Worm (Caenorhabditis elegans) whole organism, young adult: ENCODE results near the gene grd-8.

ENCODE experiments used
- C06A6.2 ChIP-seq: fragments of 200-800 bp; sonication (Bioruptor generic); conservative IDR thresholded peaks from 2 replicates; pipeline ENCODE4 v1.3.6; 2022; ENCODE audit warnings: missing genetic modification characterization, missing compliant biosample characterization
- F37B4.10 ChIP-seq: fragments of 200-800 bp; sonication (Bioruptor generic); IDR thresholded peaks from 2 replicates; pipeline ENCODE4 v1.3.6; 2022; ENCODE audit warnings: missing genetic modification characterization, missing compliant biosample characterization
- T07F8.4 ChIP-seq: sonication (generic microtip); optimal IDR thresholded peaks from 2 replicates; lab custom pipeline; 2016; ENCODE audit warnings: mild to moderate bottlenecking, missing genetic modification characterization, moderate library complexity, missing compliant biosample characterization
- T26A5.8 ChIP-seq: sonication (generic microtip); optimal IDR thresholded peaks from 2 replicates; lab custom pipeline; 2016; ENCODE audit warnings: missing genetic modification characterization, missing compliant biosample characterization
- Y53F4B.3 ChIP-seq: fragments of 200-800 bp; sonication (Bioruptor generic); IDR thresholded peaks from 2 replicates; pipeline ENCODE4 v1.3.6; 2022; ENCODE audit warnings: missing genetic modification reagents, missing genetic modification characterization, missing compliant biosample characterization
- Y53G8AR.9 ChIP-seq: fragments of 200-800 bp; sonication (Bioruptor generic); conservative IDR thresholded peaks from 2 replicates; pipeline ENCODE4 v1.3.6; 2022; ENCODE audit warnings: missing genetic modification reagents, missing genetic modification characterization, missing compliant biosample characterization
- Y56A3A.18 ChIP-seq: fragments of 200-800 bp; sonication (Bioruptor generic); IDR thresholded peaks from 2 replicates; pipeline ENCODE4 v1.3.6; 2022; ENCODE audit warnings: missing genetic modification reagents, missing genetic modification characterization, missing compliant biosample characterization
- aptf-3 ChIP-seq: fragments of 200-800 bp; sonication (Bioruptor generic); IDR thresholded peaks from 2 replicates; pipeline ENCODE4 v1.3.6; 2022; ENCODE audit warnings: missing genetic modification characterization, missing compliant biosample characterization
- athp-1 ChIP-seq: sonication (generic microtip); optimal IDR thresholded peaks from 2 replicates; lab custom pipeline; 2017; ENCODE audit warnings: mild to moderate bottlenecking, missing genetic modification characterization, missing compliant biosample characterization
- bed-1 ChIP-seq: fragments of 200-800 bp; sonication (Bioruptor generic); IDR thresholded peaks from 2 replicates; pipeline ENCODE4 v1.3.6; 2022; ENCODE audit warnings: missing genetic modification reagents, missing genetic modification characterization, missing compliant biosample characterization
- cebp-1 ChIP-seq, 2 experiments: fragments of 200-800 bp in 1 of 2; sonication (Bioruptor generic) in 1 of 2; sonication (generic microtip) in 1 of 2; IDR thresholded peaks in 1 of 2; optimal IDR thresholded peaks in 1 of 2; 2 replicates each; pipeline versions ENCODE4 v1.3.6 to Lab custom; 2017 to 2022; ENCODE audit warnings: missing compliant biosample characterization in 2 of 2, missing genetic modification characterization in 2 of 2, mild to moderate bottlenecking in 1 of 2, missing genetic modification reagents in 1 of 2, moderate library complexity in 1 of 2
- ceh-100 ChIP-seq: fragments of 200-800 bp; sonication (Bioruptor generic); IDR thresholded peaks from 2 replicates; pipeline ENCODE4 v1.3.6; 2022; ENCODE audit warnings: missing genetic modification reagents, missing genetic modification characterization, missing compliant biosample characterization
- ceh-79 ChIP-seq: sonication (generic microtip); optimal IDR thresholded peaks from 2 replicates; lab custom pipeline; 2017; ENCODE audit warnings: mild to moderate bottlenecking, missing genetic modification characterization, missing compliant biosample characterization
- ceh-91 ChIP-seq: fragments of 200-800 bp; sonication (Bioruptor generic); IDR thresholded peaks from 2 replicates; pipeline ENCODE4 v1.3.6; 2022; ENCODE audit warnings: missing genetic modification reagents, missing genetic modification characterization, missing compliant biosample characterization
- die-1 ChIP-seq: sonication (generic microtip); optimal IDR thresholded peaks from 2 replicates; lab custom pipeline; 2016; ENCODE audit warnings: missing genotype, mild to moderate bottlenecking, missing genetic modification characterization, missing compliant biosample characterization
- dpff-1 ChIP-seq: sonication (generic microtip); optimal IDR thresholded peaks from 2 replicates; lab custom pipeline; 2017; ENCODE audit warnings: mild to moderate bottlenecking, missing genetic modification characterization, missing compliant biosample characterization
- dpl-1 ChIP-seq: fragments of 150-350 bp; optimal IDR thresholded peaks from 2 replicates; lab custom pipeline; 2014; ENCODE audit warnings: missing biosample characterization, missing genetic modification reagents, missing genetic modification characterization
- efl-1 ChIP-seq: fragments of 150-350 bp; optimal IDR thresholded peaks from 2 replicates; lab custom pipeline; 2014; ENCODE audit warnings: missing biosample characterization, missing genetic modification reagents, missing genetic modification characterization
- egl-18 ChIP-seq: fragments of 200-800 bp; sonication (Bioruptor generic); IDR thresholded peaks from 2 replicates; pipeline ENCODE4 v1.3.6; 2022; ENCODE audit warnings: missing genetic modification reagents, missing genetic modification characterization, missing compliant biosample characterization
- egrh-3 ChIP-seq: fragments of 200-800 bp; sonication (Bioruptor generic); IDR thresholded peaks from 2 replicates; pipeline ENCODE4 v1.3.6; 2022; ENCODE audit warnings: missing genetic modification reagents, missing genetic modification characterization, missing compliant biosample characterization
- fkh-3 ChIP-seq: sonication (generic microtip); optimal IDR thresholded peaks from 2 replicates; lab custom pipeline; 2016; ENCODE audit warnings: mild to moderate bottlenecking, missing genetic modification characterization, missing compliant biosample characterization
- gei-17 ChIP-seq: fragments of 200-800 bp; sonication (Bioruptor generic); optimal IDR thresholded peaks from 2 replicates; lab custom pipeline; 2018; ENCODE audit warnings: mild to moderate bottlenecking, missing genetic modification characterization, missing compliant biosample characterization
- hlh-12 ChIP-seq: sonication (generic microtip); optimal IDR thresholded peaks from 2 replicates; lab custom pipeline; 2016; ENCODE audit warnings: missing genetic modification characterization, missing compliant biosample characterization
- hlh-26 ChIP-seq: fragments of 200-800 bp; sonication (Bioruptor generic); conservative IDR thresholded peaks from 2 replicates; pipeline ENCODE4 v1.3.6; 2022; ENCODE audit warnings: missing genetic modification reagents, missing genetic modification characterization, missing compliant biosample characterization
- hrde-1 ChIP-seq: sonication (generic microtip); optimal IDR thresholded peaks from 2 replicates; lab custom pipeline; 2016; ENCODE audit warnings: missing genetic modification characterization, mild to moderate bottlenecking, missing compliant biosample characterization, moderate library complexity, missing genotype, missing genetic modification reagents, borderline replicate concordance
- let-526 ChIP-seq: fragments of 200-800 bp; sonication (Bioruptor generic); IDR thresholded peaks from 2 replicates; pipeline ENCODE4 v1.3.6; 2022; ENCODE audit warnings: missing genetic modification reagents, missing genetic modification characterization, missing compliant biosample characterization
- let-607 ChIP-seq, 2 experiments: fragments of 200-800 bp in 1 of 2; sonication (Bioruptor generic) in 1 of 2; sonication (generic microtip) in 1 of 2; optimal IDR thresholded peaks; 2 replicates each; lab custom pipeline; 2016 to 2018; ENCODE audit warnings: mild to moderate bottlenecking in 2 of 2, missing compliant biosample characterization in 2 of 2, missing genetic modification characterization in 2 of 2, moderate library complexity in 2 of 2, missing genotype in 1 of 2
- lin-26 ChIP-seq: fragments of 200-800 bp; sonication (Bioruptor generic); IDR thresholded peaks from 2 replicates; pipeline ENCODE4 v1.3.6; 2022; ENCODE audit warnings: missing genetic modification reagents, missing genetic modification characterization, missing compliant biosample characterization
- lin-40 ChIP-seq: sonication (generic microtip); optimal IDR thresholded peaks from 2 replicates; lab custom pipeline; 2016; ENCODE audit warnings: missing genetic modification characterization, mild to moderate bottlenecking, missing compliant biosample characterization, missing genotype, missing genetic modification reagents
- lir-1 ChIP-seq: fragments of 200-800 bp; sonication (Bioruptor generic); conservative IDR thresholded peaks from 2 replicates; pipeline ENCODE4 v1.3.6; 2022; ENCODE audit warnings: missing genetic modification reagents, missing genetic modification characterization, missing compliant biosample characterization
- lsl-1 ChIP-seq: fragments of 200-800 bp; sonication (Bioruptor generic); optimal IDR thresholded peaks from 2 replicates; lab custom pipeline; 2018; ENCODE audit warnings: mild to moderate bottlenecking, missing genetic modification characterization, moderate library complexity, missing compliant biosample characterization
- madf-3 ChIP-seq: fragments of 200-800 bp; sonication (Bioruptor generic); IDR thresholded peaks from 2 replicates; pipeline ENCODE4 v1.3.6; 2022; ENCODE audit warnings: missing genetic modification reagents, missing genetic modification characterization, missing compliant biosample characterization
- madf-6 ChIP-seq: fragments of 200-800 bp; sonication (Bioruptor generic); IDR thresholded peaks from 2 replicates; pipeline ENCODE4 v1.3.6; 2022; ENCODE audit warnings: missing genetic modification reagents, missing genetic modification characterization, missing compliant biosample characterization
- mcd-1 ChIP-seq: fragments of 200-800 bp; sonication (Bioruptor generic); IDR thresholded peaks from 2 replicates; pipeline ENCODE4 v1.3.6; 2022; ENCODE audit warnings: missing genetic modification reagents, missing genetic modification characterization, missing compliant biosample characterization
- nhr-120 ChIP-seq: fragments of 200-800 bp; sonication (Bioruptor generic); IDR thresholded peaks from 2 replicates; pipeline ENCODE4 v1.3.6; 2022; ENCODE audit warnings: missing genetic modification characterization, missing compliant biosample characterization
- nhr-27 ChIP-seq: fragments of 200-800 bp; sonication (Bioruptor generic); optimal IDR thresholded peaks from 2 replicates; lab custom pipeline; 2018; ENCODE audit warnings: mild to moderate bottlenecking, missing genetic modification characterization, moderate library complexity, missing compliant biosample characterization
- nhr-80 ChIP-seq: sonication (generic microtip); optimal IDR thresholded peaks from 2 replicates; lab custom pipeline; 2016; ENCODE audit warnings: missing genetic modification characterization, missing compliant biosample characterization
- pbrm-1 ChIP-seq: fragments of 200-800 bp; sonication (Bioruptor generic); IDR thresholded peaks from 2 replicates; pipeline ENCODE4 v1.3.6; 2022; ENCODE audit warnings: missing genetic modification reagents, missing genetic modification characterization, missing compliant biosample characterization
- snpc-1.1 ChIP-seq: sonication (generic microtip); optimal IDR thresholded peaks from 2 replicates; lab custom pipeline; 2017; ENCODE audit warnings: missing genetic modification characterization, mild to moderate bottlenecking, missing compliant biosample characterization, antibody characterized with exemption, moderate library complexity, missing genotype, missing genetic modification reagents; ENCODE audit not compliant: insufficient read depth
- somi-1 ChIP-seq: fragments of 200-800 bp; sonication (Bioruptor generic); optimal IDR thresholded peaks from 2 replicates; lab custom pipeline; 2018; ENCODE audit warnings: mild to moderate bottlenecking, missing genetic modification characterization, missing compliant biosample characterization
- sptf-2 ChIP-seq: fragments of 200-800 bp; sonication (Bioruptor generic); optimal IDR thresholded peaks from 2 replicates; lab custom pipeline; 2018; ENCODE audit warnings: mild to moderate bottlenecking, missing genetic modification characterization, missing compliant biosample characterization
- tbx-9 ChIP-seq: sonication (generic microtip); optimal IDR thresholded peaks from 2 replicates; lab custom pipeline; 2016; ENCODE audit warnings: borderline replicate concordance, missing genetic modification characterization, inconsistent platforms, missing compliant biosample characterization
- unc-130 ChIP-seq: sonication (generic microtip); optimal IDR thresholded peaks from 2 replicates; lab custom pipeline; 2016; ENCODE audit warnings: missing genetic modification reagents, missing genetic modification characterization, missing compliant biosample characterization
- xnd-1 ChIP-seq: sonication (generic microtip); optimal IDR thresholded peaks from 2 replicates; lab custom pipeline; 2016; ENCODE audit warnings: missing genotype, missing genetic modification reagents, missing genetic modification characterization, missing compliant biosample characterization
- ztf-22 ChIP-seq: fragments of 200-800 bp; sonication (Bioruptor generic); optimal IDR thresholded peaks from 2 replicates; lab custom pipeline; 2018; ENCODE audit warnings: mild to moderate bottlenecking, missing genetic modification characterization, moderate library complexity, missing compliant biosample characterization
- ztf-26 ChIP-seq: sonication (generic microtip); optimal IDR thresholded peaks from 2 replicates; lab custom pipeline; 2017; ENCODE audit warnings: missing genetic modification characterization, missing compliant biosample characterization
- ztf-28 ChIP-seq: fragments of 200-800 bp; sonication (Bioruptor generic); IDR thresholded peaks from 2 replicates; pipeline ENCODE4 v1.3.6; 2022; ENCODE audit warnings: missing genetic modification reagents, missing genetic modification characterization, missing compliant biosample characterization

The grd-8 gene

DNA sequence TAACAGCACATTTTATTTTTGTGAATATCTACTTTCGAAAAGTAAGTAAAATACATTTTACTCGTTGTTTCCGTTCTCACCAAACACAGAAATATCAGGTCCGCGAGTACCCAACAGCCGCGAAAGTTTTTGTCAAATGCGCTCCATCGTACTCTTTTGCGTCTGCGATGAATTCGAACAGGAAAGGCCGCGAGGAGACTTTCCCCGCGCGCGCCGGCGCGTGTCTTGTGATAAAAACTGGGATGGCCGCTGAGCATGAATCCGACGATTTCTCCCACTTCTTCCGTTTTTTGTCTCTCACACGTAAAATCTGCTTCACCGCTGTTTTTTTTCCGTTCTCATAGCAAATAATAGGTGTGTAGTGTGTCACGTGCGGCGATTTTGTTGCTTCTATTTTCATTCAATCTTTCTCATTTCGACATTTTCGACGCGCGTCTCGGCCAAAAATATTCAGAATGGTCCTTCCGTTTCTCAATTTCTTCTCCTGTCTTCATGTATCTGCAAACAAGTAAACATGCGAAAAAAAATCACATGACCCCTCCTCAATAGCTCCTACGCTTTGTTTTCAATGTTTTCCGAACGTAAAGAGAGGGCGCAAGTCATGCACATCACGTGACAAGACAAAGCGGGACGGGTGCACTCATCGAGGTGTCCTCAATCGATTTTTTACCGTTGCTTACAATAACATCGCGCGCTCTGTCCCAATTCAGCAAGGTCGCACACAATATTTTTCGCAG is 38.1 kb upstream of the grd-8 start, which contains the start of gene uvs-1 (continued):
- no peak for TF ChIP-seq unc-130 (GFP tag; lab: Kevin White, UChicago)
- TF ChIP-seq egl-18 (GFP tag; lab: Robert Waterston, UW): no peak
- TF ChIP-seq snpc-1.1 (tag; lab: Kevin White, UChicago): no peak
- TF ChIP-seq gei-17 (GFP tag; lab: Kevin White, UChicago): no peak
- TF ChIP-seq cebp-1 (GFP tag; IDR thresholded peaks at IDR 0.05; lab: Robert Waterston, UW): no peak
- TF ChIP-seq cebp-1 (tag; optimal IDR thresholded peaks at IDR 0.05; lab: Kevin White, UChicago): peak; percentile 61
- TF ChIP-seq ceh-100 (GFP tag; lab: Robert Waterston, UW): peak; percentile 25; the same call in 1 of the 2 replicates
- no peak for TF ChIP-seq lin-40 (tag; lab: Kevin White, UChicago)
- TF ChIP-seq ztf-26 (tag; lab: Kevin White, UChicago): no peak
- 0 out of 2 replicates have a peak, but pooled peaks have one; percentile 20 for TF ChIP-seq let-526 (GFP tag; lab: Robert Waterston, UW)
- no peak for TF ChIP-seq hlh-26 (GFP tag; lab: Robert Waterston, UW)
- TF ChIP-seq dpl-1 (GFP tag; lab: Kevin White, UChicago): peak; percentile 51
- TF ChIP-seq pbrm-1 (GFP tag; lab: Robert Waterston, UW): 0 out of 2 replicates have a peak, but pooled peaks have one; percentile 42
- no peak for TF ChIP-seq nhr-27 (tag; lab: Kevin White, UChicago)
- TF ChIP-seq xnd-1 (tag; lab: Kevin White, UChicago): peak; percentile 58
- no peak for TF ChIP-seq F37B4.10 (GFP tag; lab: Robert Waterston, UW)
- no peak for TF ChIP-seq bed-1 (GFP tag; lab: Robert Waterston, UW)
- no peak for TF ChIP-seq ceh-79
- no peak for TF ChIP-seq lsl-1 (GFP tag; lab: Kevin White, UChicago)
- TF ChIP-seq fkh-3 (tag; lab: Kevin White, UChicago): no peak
- TF ChIP-seq dpff-1 (tag; lab: Kevin White, UChicago): no peak
- no peak for TF ChIP-seq ztf-22 (GFP tag; lab: Kevin White, UChicago)
- no peak for TF ChIP-seq egrh-3 (GFP tag; lab: Robert Waterston, UW)
- peak; percentile 83 for TF ChIP-seq mcd-1 (GFP tag; lab: Robert Waterston, UW)
- TF ChIP-seq T07F8.4 (tag; lab: Kevin White, UChicago): no peak
- TF ChIP-seq Y53F4B.3 (GFP tag; lab: Robert Waterston, UW): no peak
- TF ChIP-seq hrde-1 (tag; lab: Kevin White, UChicago): no peak
- no peak for TF ChIP-seq T26A5.8 (tag; lab: Kevin White, UChicago)
- no peak for TF ChIP-seq tbx-9 (tag; lab: Kevin White, UChicago)
- no peak for TF ChIP-seq lir-1 (GFP tag; lab: Robert Waterston, UW)
- TF ChIP-seq ztf-28 (GFP tag; lab: Robert Waterston, UW): no peak
- no peak for TF ChIP-seq die-1 (tag; lab: Kevin White, UChicago)
- TF ChIP-seq lin-26 (GFP tag; lab: Robert Waterston, UW): 0 out of 2 replicates have a peak, but pooled peaks have one; percentile 7
- peak; percentile 73; the same call in 1 of the 2 replicates for TF ChIP-seq madf-3 (GFP tag; lab: Robert Waterston, UW)
- peak; percentile 93 for TF ChIP-seq madf-6
- TF ChIP-seq sptf-2 (GFP tag; lab: Kevin White, UChicago): no peak
- TF ChIP-seq aptf-3 (GFP tag; lab: Robert Waterston, UW): no peak
- no peak for TF ChIP-seq hlh-12 (tag; lab: Kevin White, UChicago)
- TF ChIP-seq ceh-91 (GFP tag; lab: Robert Waterston, UW): peak; percentile 71
- TF ChIP-seq Y56A3A.18: no peak
- no peak for TF ChIP-seq somi-1 (GFP tag; lab: Kevin White, UChicago)
- TF ChIP-seq let-607 (tag; optimal IDR thresholded peaks at IDR 0.05; lab: Kevin White, UChicago): no peak
- peak; percentile 47 for TF ChIP-seq nhr-80 (tag; lab: Kevin White, UChicago)
- no peak for TF ChIP-seq athp-1 (tag; lab: Kevin White, UChicago)
- TF ChIP-seq Y53G8AR.9: no peak
- no peak for TF ChIP-seq C06A6.2 (GFP tag; lab: Robert Waterston, UW)
- TF ChIP-seq efl-1 (GFP tag; lab: Kevin White, UChicago): peak; percentile 89
- no peak for TF ChIP-seq nhr-120
